Worm (Caenorhabditis elegans): ENCODE data around the gene gfrp-1.

- TF ChIP-seq tbx-2 (tag; optimal IDR thresholded peaks at IDR 0.05) (peak; percentile 62), nhr-11 (tag; optimal IDR thresholded peaks at IDR 0.05) (no peak), ztf-16 (tag; optimal IDR thresholded peaks at IDR 0.05) (no peak), rnt-1 (tag; optimal IDR thresholded peaks at IDR 0.05) (no peak)
These were observed 7.2 kb downstream of the gfrp-1 start for ce11 chrIV:210591-210990.
